Worm (Caenorhabditis elegans) whole organism, L2 larva: ENCODE data around the gene W08E12.5.

Experiments used
- C34F6.9 ChIP-seq: fragments of 150-350 bp; optimal IDR thresholded peaks from 2 replicates; lab custom pipeline; 2014; ENCODE audit warnings: missing biosample characterization, missing genetic modification characterization
- R02D3.7 ChIP-seq: fragments of 150-350 bp; optimal IDR thresholded peaks from 2 replicates; lab custom pipeline; 2014; ENCODE audit warnings: missing biosample characterization, missing genetic modification characterization
- Y55F3AM.14 ChIP-seq: fragments of 200-800 bp; sonication (Bioruptor generic); optimal IDR thresholded peaks from 2 replicates; lab custom pipeline; 2018; ENCODE audit warnings: mild to moderate bottlenecking, missing genetic modification characterization, missing compliant biosample characterization
- ZK546.5 ChIP-seq: sonication (generic microtip); optimal IDR thresholded peaks from 2 replicates; lab custom pipeline; 2017; ENCODE audit warnings: missing biosample characterization, missing genetic modification characterization
- alr-1 ChIP-seq: fragments of 150-350 bp; optimal IDR thresholded peaks from 2 replicates; lab custom pipeline; 2014; ENCODE audit warnings: missing biosample characterization, missing genetic modification characterization
- aly-2 ChIP-seq: fragments of 150-350 bp; optimal IDR thresholded peaks from 2 replicates; lab custom pipeline; 2014; ENCODE audit warnings: missing biosample characterization, missing genetic modification characterization
- blmp-1 ChIP-seq: sonication (generic microtip); optimal IDR thresholded peaks from 2 replicates; lab custom pipeline; 2017; ENCODE audit warnings: missing genetic modification characterization, mild to moderate bottlenecking, missing compliant biosample characterization, antibody characterized with exemption, moderate library complexity; ENCODE audit not compliant: insufficient read depth
- ceh-16 ChIP-seq: fragments of 150-350 bp; optimal IDR thresholded peaks from 2 replicates; lab custom pipeline; 2014; ENCODE audit warnings: missing biosample characterization, missing genetic modification characterization
- ceh-82 ChIP-seq: fragments of 150-350 bp; optimal IDR thresholded peaks from 2 replicates; lab custom pipeline; 2014; ENCODE audit warnings: missing biosample characterization, missing genetic modification characterization
- dmd-4 ChIP-seq: sonication (generic microtip); optimal IDR thresholded peaks from 2 replicates; lab custom pipeline; 2017; ENCODE audit warnings: missing biosample characterization, missing genetic modification characterization
- egl-27 ChIP-seq: sonication (generic microtip); optimal IDR thresholded peaks from 3 replicates; lab custom pipeline; 2017; ENCODE audit warnings: missing biosample characterization, missing genetic modification reagents, missing genetic modification characterization
- elt-1 ChIP-seq: fragments of 150-350 bp; optimal IDR thresholded peaks from 2 replicates; lab custom pipeline; 2014; ENCODE audit warnings: missing biosample characterization, missing genetic modification characterization
- elt-3 ChIP-seq: sonication (generic microtip); optimal IDR thresholded peaks from 2 replicates; lab custom pipeline; 2017; ENCODE audit warnings: missing biosample characterization, missing genetic modification characterization
- fos-1 ChIP-seq: fragments of 150-350 bp; optimal IDR thresholded peaks from 2 replicates; lab custom pipeline; 2014; ENCODE audit warnings: missing biosample characterization, missing genetic modification characterization
- lin-11 ChIP-seq: fragments of 150-350 bp; sonication (generic microtip); optimal IDR thresholded peaks from 2 replicates; lab custom pipeline; 2014; ENCODE audit warnings: missing biosample characterization, missing genetic modification characterization, inconsistent platforms, mixed read lengths
- lin-13 ChIP-seq: fragments of 150-350 bp; optimal IDR thresholded peaks from 2 replicates; lab custom pipeline; 2014; ENCODE audit warnings: missing biosample characterization, missing genetic modification reagents, missing genetic modification characterization
- mab-5 ChIP-seq: fragments of 150-350 bp; optimal IDR thresholded peaks from 2 replicates; lab custom pipeline; 2014; ENCODE audit warnings: missing biosample characterization, missing genetic modification characterization
- mbf-1 ChIP-seq: sonication (generic microtip); optimal IDR thresholded peaks from 2 replicates; lab custom pipeline; 2017; ENCODE audit warnings: missing biosample characterization, missing genetic modification characterization
- mdl-1 ChIP-seq, 2 experiments: fragments of 150-350 bp in 1 of 2; sonication (generic microtip) in 1 of 2; optimal IDR thresholded peaks; 2 replicates each; lab custom pipeline; 2017; ENCODE audit warnings: missing biosample characterization in 2 of 2, missing genetic modification characterization in 2 of 2
- nhr-10 ChIP-seq: sonication (generic microtip); optimal IDR thresholded peaks from 2 replicates; lab custom pipeline; 2017; ENCODE audit warnings: missing biosample characterization, missing genetic modification characterization
- nhr-21 ChIP-seq: fragments of 150-350 bp; optimal IDR thresholded peaks from 2 replicates; lab custom pipeline; 2014; ENCODE audit warnings: missing biosample characterization, missing genetic modification characterization
- nhr-237 ChIP-seq: fragments of 150-350 bp; optimal IDR thresholded peaks from 2 replicates; lab custom pipeline; 2014; ENCODE audit warnings: missing biosample characterization, missing genetic modification characterization
- nhr-25 ChIP-seq: fragments of 150-350 bp; sonication (generic microtip); optimal IDR thresholded peaks from 3 replicates; lab custom pipeline; 2014; ENCODE audit warnings: missing biosample characterization, missing genetic modification characterization
- nhr-6 ChIP-seq: fragments of 150-350 bp; optimal IDR thresholded peaks from 2 replicates; lab custom pipeline; 2014; ENCODE audit warnings: missing biosample characterization, missing genetic modification characterization
- nhr-77 ChIP-seq: fragments of 150-350 bp; optimal IDR thresholded peaks from 2 replicates; lab custom pipeline; 2014; ENCODE audit warnings: missing biosample characterization, missing genetic modification characterization
- peb-1 ChIP-seq: fragments of 150-350 bp; optimal IDR thresholded peaks from 2 replicates; lab custom pipeline; 2014; ENCODE audit warnings: missing biosample characterization, missing genetic modification characterization
- sem-4 ChIP-seq: fragments of 150-350 bp; optimal IDR thresholded peaks from 2 replicates; lab custom pipeline; 2014; ENCODE audit warnings: missing biosample characterization, missing genetic modification reagents, missing genetic modification characterization
- skn-1 ChIP-seq: sonication (generic microtip); optimal IDR thresholded peaks from 2 replicates; lab custom pipeline; 2017; ENCODE audit warnings: missing biosample characterization, missing genetic modification characterization
- sma-9 ChIP-seq, 2 experiments: fragments of 150-350 bp in 1 of 2; sonication (generic microtip) in 1 of 2; optimal IDR thresholded peaks; 2 replicates each; lab custom pipeline; 2014 to 2016; ENCODE audit warnings: missing genetic modification characterization in 2 of 2, mild to moderate bottlenecking in 1 of 2, missing biosample characterization in 1 of 2, missing compliant biosample characterization in 1 of 2, missing genetic modification reagents in 1 of 2, moderate library complexity in 1 of 2
- snpc-4 ChIP-seq: fragments of 150-350 bp; optimal IDR thresholded peaks from 2 replicates; lab custom pipeline; 2014; ENCODE audit warnings: missing biosample characterization, missing genetic modification characterization
- unc-39 ChIP-seq: fragments of 150-350 bp; optimal IDR thresholded peaks from 2 replicates; lab custom pipeline; 2014; ENCODE audit warnings: missing biosample characterization, missing genetic modification characterization
- unc-55 ChIP-seq: fragments of 150-350 bp; sonication (generic microtip); optimal IDR thresholded peaks from 3 replicates; lab custom pipeline; 2014; ENCODE audit warnings: missing biosample characterization, missing genetic modification reagents, missing genetic modification characterization
- unc-62 ChIP-seq: fragments of 150-350 bp; optimal IDR thresholded peaks from 2 replicates; lab custom pipeline; 2014; ENCODE audit warnings: missing biosample characterization, missing genetic modification reagents, missing genetic modification characterization
- zag-1 ChIP-seq: fragments of 150-350 bp; optimal IDR thresholded peaks from 2 replicates; lab custom pipeline; 2014; ENCODE audit warnings: missing biosample characterization, missing genetic modification characterization

Gene W08E12.5

DNA sequence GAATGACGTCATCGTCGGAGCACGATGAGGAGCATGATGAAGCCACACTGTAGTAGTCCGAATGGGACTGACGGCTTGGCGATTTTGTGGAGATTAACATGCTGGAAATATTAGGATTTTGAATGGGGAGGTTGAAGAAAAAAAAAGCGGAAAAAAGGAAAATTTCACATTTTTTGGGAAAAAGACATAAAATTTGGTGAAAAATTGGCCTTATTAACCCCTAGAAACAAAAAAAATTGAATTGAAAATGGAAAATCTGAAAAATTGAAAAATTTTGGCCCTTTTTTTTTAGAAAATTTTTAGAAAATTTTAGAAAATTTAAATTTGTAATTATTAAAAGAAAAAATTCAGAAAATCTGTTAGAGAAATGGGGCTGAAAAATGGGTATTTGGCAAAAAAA is 27.3 kb upstream of the W08E12.5 start, which contains the start of gene T26C12.3:
Gene T26C12.3 (minus strand): TSS at position 101 of the 400 bp plus-strand sequence.
- TF ChIP-seq nhr-77 (tag; lab: Kevin White, UChicago) (no peak), nhr-25 (tag; lab: Kevin White, UChicago) (no peak), nhr-6 (tag; lab: Kevin White, UChicago) (no peak), lin-11 (tag; lab: Kevin White, UChicago) (no peak), mbf-1 (no peak), sma-9 (GFP tag; optimal IDR thresholded peaks at IDR 0.05; lab: Kevin White, UChicago) (no peak), sma-9 (tag; optimal IDR thresholded peaks at IDR 0.05; lab: Kevin White, UChicago) (no peak), ceh-16 (tag; lab: Kevin White, UChicago) (no peak), lin-13 (GFP tag; lab: Kevin White, UChicago) (no peak), ZK546.5 (tag; lab: Kevin White, UChicago) (no peak), nhr-10 (no peak), ceh-82 (tag; lab: Kevin White, UChicago) (no peak), skn-1 (tag; lab: Kevin White, UChicago) (no peak), dmd-4 (tag; lab: Kevin White, UChicago) (no peak), alr-1 (tag; lab: Kevin White, UChicago) (no peak)

DNA sequence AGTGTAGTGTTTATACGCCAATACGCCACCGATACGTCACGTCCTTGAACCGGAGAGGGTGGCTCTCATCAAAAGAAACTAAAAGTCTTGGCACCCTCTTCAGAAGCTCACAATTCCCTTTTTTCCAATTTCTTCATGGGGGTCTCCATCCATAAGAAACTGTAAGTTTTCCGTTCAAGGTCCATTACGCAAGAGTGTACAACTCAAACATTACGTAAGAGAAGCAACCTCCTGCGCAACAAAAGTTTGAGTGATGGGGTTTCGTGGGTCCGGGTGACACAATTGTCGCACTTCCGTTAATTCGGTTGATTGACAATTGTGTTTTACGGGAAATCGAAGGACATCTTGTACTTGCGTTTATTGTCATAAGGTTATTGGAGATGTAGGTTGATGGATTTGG is 21.8 kb upstream of the W08E12.5 start:
- TF ChIP-seq nhr-237 (tag; lab: Kevin White, UChicago) (no peak), ceh-82 (tag; lab: Kevin White, UChicago) (no peak), alr-1 (tag; lab: Kevin White, UChicago) (no peak), aly-2 (tag; lab: Kevin White, UChicago) (no peak), egl-27 (tag; lab: Kevin White, UChicago) (no peak), blmp-1 (no peak), nhr-10 (no peak), unc-39 (tag; lab: Kevin White, UChicago) (no peak), zag-1 (no peak), elt-1 (no peak), nhr-77 (tag; lab: Kevin White, UChicago) (no peak), mdl-1 (tag; optimal IDR thresholded peaks at IDR 0.05; lab: Kevin White, UChicago) (no peak), C34F6.9 (tag; lab: Kevin White, UChicago) (no peak), elt-3 (tag; lab: Kevin White, UChicago) (no peak), snpc-4 (tag; lab: Kevin White, UChicago) (no peak)

DNA sequence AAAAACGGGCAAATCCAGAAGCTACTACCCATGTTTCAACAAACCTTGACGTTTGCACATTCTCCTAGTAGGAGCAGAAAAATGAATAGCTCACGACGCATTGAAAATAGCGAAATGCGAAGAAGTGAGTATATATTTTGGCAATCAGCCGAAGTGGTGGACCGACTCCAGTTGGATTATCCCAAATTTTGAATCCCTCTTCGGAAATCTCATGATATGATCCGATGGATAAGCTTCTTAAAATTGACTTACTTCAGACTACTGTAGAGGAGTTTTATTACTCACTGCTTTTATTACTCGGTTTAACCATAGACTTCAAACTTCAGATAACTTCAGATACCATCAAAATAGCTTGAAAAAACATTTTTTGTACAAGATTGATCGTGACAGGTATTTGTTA is 11.4 kb upstream of the W08E12.5 start, which contains the start of gene gcy-23:
Gene gcy-23 (minus strand): TSS at position 101 of the 400 bp plus-strand sequence.
- TF ChIP-seq nhr-237 (tag; lab: Kevin White, UChicago) (no peak), dmd-4 (tag; lab: Kevin White, UChicago) (no peak), sem-4 (tag; lab: Kevin White, UChicago) (no peak), mbf-1 (no peak), elt-3 (tag; lab: Kevin White, UChicago) (no peak), unc-39 (tag; lab: Kevin White, UChicago) (no peak), fos-1 (tag; lab: Kevin White, UChicago) (no peak), lin-13 (GFP tag; lab: Kevin White, UChicago) (no peak), mab-5 (tag; lab: Kevin White, UChicago) (no peak), R02D3.7 (no peak), unc-62 (GFP tag; lab: Kevin White, UChicago) (no peak), peb-1 (tag; lab: Kevin White, UChicago) (no peak), Y55F3AM.14 (GFP tag; lab: Kevin White, UChicago) (no peak)

DNA sequence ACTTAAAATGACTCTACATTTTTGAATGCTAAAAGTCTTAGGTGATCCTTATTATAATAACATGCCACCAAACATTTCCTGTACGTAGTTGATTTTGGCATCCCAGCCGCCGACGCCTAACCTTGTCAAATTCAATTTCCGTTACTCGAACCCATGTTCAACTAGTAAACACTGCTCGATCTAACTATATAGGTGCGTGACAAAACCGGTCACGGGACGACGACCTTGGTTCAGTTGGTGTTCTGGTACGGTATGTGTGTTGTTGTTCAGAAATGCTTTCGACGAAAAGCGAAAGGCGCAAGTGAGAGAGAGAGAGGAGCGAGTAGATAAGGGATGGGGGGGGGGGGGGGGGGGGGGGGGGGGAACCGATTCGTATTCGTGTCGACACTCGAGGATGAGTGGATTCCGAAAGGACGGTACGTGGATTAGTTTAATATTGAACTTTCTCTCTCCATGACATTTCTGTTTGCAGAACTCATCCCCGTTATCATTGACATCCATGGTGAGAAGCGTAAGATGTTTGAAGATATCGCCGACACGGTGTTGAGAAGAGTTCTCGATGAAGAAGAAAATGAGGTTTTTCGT is 8.5 kb upstream of the W08E12.5 start, which contains the start of gene W08E12.8:
Gene W08E12.8 (plus strand): TSS at position 395 of the 585 bp plus-strand sequence.
- TF ChIP-seq mbf-1: no peak
- TF ChIP-seq aly-2 (tag; lab: Kevin White, UChicago): no peak
- no peak for TF ChIP-seq Y55F3AM.14 (GFP tag; lab: Kevin White, UChicago)
- no peak for TF ChIP-seq nhr-6 (tag; lab: Kevin White, UChicago)
- no peak for TF ChIP-seq elt-1
- TF ChIP-seq unc-39 (tag; lab: Kevin White, UChicago): no peak
- no peak for TF ChIP-seq peb-1 (tag; lab: Kevin White, UChicago)
- TF ChIP-seq mdl-1 (tag; optimal IDR thresholded peaks at IDR 0.05; lab: Kevin White, UChicago): no peak
- TF ChIP-seq unc-55 (GFP tag; lab: Kevin White, UChicago): no peak
- no peak for TF ChIP-seq ceh-16 (tag; lab: Kevin White, UChicago)
- no peak for TF ChIP-seq nhr-21
- TF ChIP-seq nhr-237 (tag; lab: Kevin White, UChicago): no peak
- TF ChIP-seq sem-4 (tag; lab: Kevin White, UChicago): no peak
- TF ChIP-seq dmd-4 (tag; lab: Kevin White, UChicago): no peak
- TF ChIP-seq egl-27 (tag; lab: Kevin White, UChicago): no peak
